Worm (Caenorhabditis elegans) whole organism, midembryonic: ENCODE results near the gene xpc-1.

ENCODE experiments used
- T22C8.4 ChIP-seq: fragments of 200-800 bp; sonication (Bioruptor generic); IDR thresholded peaks from 2 replicates; pipeline ENCODE4 v1.3.6; 2022; ENCODE audit warnings: missing genetic modification characterization, missing compliant biosample characterization
- cog-1 ChIP-seq: sonication (generic microtip); optimal IDR thresholded peaks from 2 replicates; lab custom pipeline; 2016; ENCODE audit warnings: missing genetic modification characterization, missing compliant biosample characterization
- flt-1 ChIP-seq: fragments of 200-800 bp; sonication (Bioruptor generic); IDR thresholded peaks from 2 replicates; pipeline ENCODE4 v1.3.6; 2022; ENCODE audit warnings: missing genetic modification characterization, missing compliant biosample characterization
- klf-2 ChIP-seq: fragments of 200-800 bp; sonication (Bioruptor generic); conservative IDR thresholded peaks from 2 replicates; pipeline ENCODE4 v1.3.6; 2022; ENCODE audit warnings: missing genetic modification reagents, missing genetic modification characterization, missing compliant biosample characterization
- med-1 ChIP-seq: sonication (generic microtip); optimal IDR thresholded peaks from 2 replicates; lab custom pipeline; 2017; ENCODE audit warnings: missing genetic modification characterization, mild to moderate bottlenecking, missing compliant biosample characterization, antibody characterized with exemption, missing genetic modification reagents; ENCODE audit not compliant: insufficient read depth
- ref-1 ChIP-seq: fragments of 200-800 bp; sonication (Bioruptor generic); conservative IDR thresholded peaks from 2 replicates; pipeline ENCODE4 v1.3.6; 2022; ENCODE audit warnings: missing genetic modification reagents, missing genetic modification characterization, missing compliant biosample characterization
- ztf-23 ChIP-seq: fragments of 200-800 bp; sonication (Bioruptor generic); IDR thresholded peaks from 2 replicates; pipeline ENCODE4 v1.3.6; 2022; ENCODE audit warnings: missing genetic modification reagents, missing genetic modification characterization, missing compliant biosample characterization

- peak; percentile 84 for TF ChIP-seq ztf-23 (GFP tag; lab: Robert Waterston, UW)
- no peak for TF ChIP-seq T22C8.4 (GFP tag; lab: Robert Waterston, UW)
- peak; percentile 74; the same call in 1 of the 2 replicates for TF ChIP-seq klf-2 (GFP tag; lab: Robert Waterston, UW)
- TF ChIP-seq med-1 (GFP tag; lab: Kevin White, UChicago), result no peak
- 0 out of 2 replicates have a peak, but pooled peaks have one; percentile 29 for TF ChIP-seq ref-1 (GFP tag; lab: Robert Waterston, UW)
- TF ChIP-seq cog-1 (tag; lab: Kevin White, UChicago), result peak; percentile 54
- TF ChIP-seq flt-1, result peak; percentile 72
Measured at ce11 chrIV:2032946-2033411, 40.1 kb downstream of the xpc-1 start, which contains the start of gene cpsf-1.
